Fruit fly (Drosophila melanogaster) ovary, adult (tissue): Measurements from ENCODE around the gene kmg.
"Not testable (repeated sequence)": the region's sequence is repeated elsewhere in the genome, so short reads cannot be mapped to it uniquely, and the experiment has no call there.

Experiments
- CG17801 ChIP-seq: fragments of 200-800 bp; optimal IDR thresholded peaks from 2 replicates; lab custom pipeline; 2019; ENCODE audit warnings: missing biosample characterization, mild to moderate bottlenecking, missing genetic modification characterization, moderate library complexity; ENCODE audit not compliant: partially characterized antibody

The kmg gene

dm6 chr2L:13204151-13204550 is 43.8 kb downstream of the kmg start:
- no peak for TF ChIP-seq CG17801 (GFP tag; lab: Kevin White, UChicago)

DNA sequence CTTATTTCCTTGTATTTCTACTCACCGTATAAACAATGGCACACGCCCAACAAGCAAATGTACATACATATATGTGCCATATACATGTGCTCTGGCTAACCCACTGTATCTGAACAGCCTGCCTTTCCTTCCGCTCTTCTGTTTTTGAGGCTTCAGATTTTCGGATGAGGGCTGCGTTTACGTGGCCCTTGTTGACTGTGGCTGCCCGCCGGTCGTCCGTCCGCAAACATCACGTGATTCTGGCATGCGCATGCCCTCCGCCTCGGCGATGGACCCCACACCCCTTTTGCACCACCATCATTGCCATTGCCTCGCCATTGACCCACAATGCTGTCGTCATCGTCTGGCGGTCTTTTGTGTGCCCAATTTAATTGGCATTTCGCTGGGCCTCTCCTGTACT is 44.9 kb downstream of the kmg start:
- TF ChIP-seq CG17801 (GFP tag; lab: Kevin White, UChicago): peak; percentile 6

dm6 chr2L:13206077-13206668 is 45.8 kb downstream of the kmg start:
- peak; percentile 26 for TF ChIP-seq CG17801 (GFP tag; lab: Kevin White, UChicago)

DNA sequence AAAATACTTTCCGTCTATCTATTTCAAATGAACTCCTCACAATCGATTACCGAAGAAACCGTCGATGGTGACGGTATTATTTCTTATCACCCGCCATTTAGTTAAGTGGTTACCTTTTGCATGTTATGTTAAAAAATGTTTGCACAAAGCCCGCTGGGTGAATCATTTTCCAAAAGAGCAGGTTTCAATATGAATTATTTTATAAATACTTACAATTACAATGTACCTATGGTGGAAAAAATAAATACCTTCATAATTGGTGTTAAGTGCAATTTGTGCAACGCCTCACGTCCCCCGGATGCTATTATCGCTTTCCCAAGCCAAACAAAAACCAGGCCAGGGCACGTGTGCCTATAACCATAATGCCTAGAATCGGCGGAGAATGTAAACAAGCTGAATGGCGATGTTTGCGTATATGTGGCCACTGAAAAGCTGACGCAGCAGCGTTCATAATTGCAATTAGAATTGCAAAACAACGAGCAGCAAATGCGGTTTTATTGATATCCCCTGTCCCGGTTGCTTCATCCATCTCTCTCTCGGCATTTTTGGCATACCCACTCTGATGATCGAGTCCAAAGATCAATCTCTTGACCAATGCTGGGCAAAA is 46.6 kb downstream of the kmg start:
- TF ChIP-seq CG17801 (GFP tag; lab: Kevin White, UChicago): peak; percentile 41

dm6 chr2L:13211764-13212265 is 51.5 kb downstream of the kmg start, which contains the start of gene CG15482:
CG15482 (minus strand) TSS chr2L:13211814.
- TF ChIP-seq CG17801 (GFP tag; lab: Kevin White, UChicago): not testable (repeated sequence)
